Fruit fly (Drosophila melanogaster) whole organism, pupa: ENCODE results near the gene CG15390.

Experiments
- CG12605 ChIP-seq: fragments of 200-800 bp; sonication (Bioruptor generic); IDR thresholded peaks from 2 replicates; pipeline ENCODE4 v1.3.6; 2022; ENCODE audit warnings: missing biosample characterization, missing genetic modification characterization
- CG13204 ChIP-seq: fragments of 200-800 bp; sonication (Bioruptor generic); optimal IDR thresholded peaks from 2 replicates; lab custom pipeline; 2018; ENCODE audit warnings: missing biosample characterization, mild to moderate bottlenecking, missing genetic modification characterization, moderate library complexity
- CG14655 ChIP-seq: fragments of 200-800 bp; sonication (Bioruptor generic); optimal IDR thresholded peaks from 3 replicates; lab custom pipeline; 2017; ENCODE audit warnings: mild to moderate bottlenecking, missing biosample characterization, missing genetic modification reagents, missing genetic modification characterization
- CG15710 ChIP-seq: fragments of 200-800 bp; sonication (Bioruptor generic); optimal IDR thresholded peaks from 2 replicates; lab custom pipeline; 2018; ENCODE audit warnings: missing biosample characterization, mild to moderate bottlenecking, missing genetic modification characterization, moderate library complexity
- CG17806 ChIP-seq: fragments of 200-800 bp; sonication (Bioruptor generic); optimal IDR thresholded peaks from 2 replicates; lab custom pipeline; 2018; ENCODE audit warnings: missing biosample characterization, mild to moderate bottlenecking, missing genetic modification characterization, moderate library complexity
- CG32121 ChIP-seq: fragments of 200-800 bp; sonication (Bioruptor generic); IDR thresholded peaks from 2 replicates; pipeline ENCODE4 v1.3.6; 2022; ENCODE audit warnings: missing biosample characterization, missing genetic modification characterization
- CG34367 ChIP-seq: fragments of 200-800 bp; sonication (Bioruptor generic); optimal IDR thresholded peaks from 2 replicates; lab custom pipeline; 2018; ENCODE audit warnings: missing biosample characterization, mild to moderate bottlenecking, missing genetic modification characterization
- CG4496 ChIP-seq: fragments of 200-800 bp; sonication (Bioruptor generic); IDR thresholded peaks from 3 replicates; pipeline ENCODE4 v1.3.6; 2022; ENCODE audit warnings: missing biosample characterization, missing genetic modification characterization
- CG8301 ChIP-seq: fragments of 200-800 bp; sonication (Bioruptor generic); optimal IDR thresholded peaks from 2 replicates; lab custom pipeline; 2018; ENCODE audit warnings: missing biosample characterization, mild to moderate bottlenecking, missing genetic modification characterization
- D1 ChIP-seq: fragments of 200-800 bp; sonication (Bioruptor generic); optimal IDR thresholded peaks from 2 replicates; lab custom pipeline; 2018; ENCODE audit warnings: missing biosample characterization, mild to moderate bottlenecking, missing genetic modification characterization, moderate library complexity
- EcR ChIP-seq: fragments of 200-800 bp; sonication (Bioruptor generic); optimal IDR thresholded peaks from 3 replicates; lab custom pipeline; 2019; ENCODE audit warnings: missing biosample characterization, missing genetic modification characterization, mild to moderate bottlenecking, moderate library complexity, missing genetic modification reagents
- Ets98B ChIP-seq: fragments of 200-800 bp; sonication (Bioruptor generic); IDR thresholded peaks from 2 replicates; pipeline ENCODE4 v1.3.6; 2022; ENCODE audit warnings: missing biosample characterization, missing genetic modification characterization
- fd96Ca ChIP-seq: fragments of 200-800 bp; sonication (Bioruptor generic); IDR thresholded peaks from 3 replicates; pipeline ENCODE4 v1.3.6; 2022; ENCODE audit warnings: missing biosample characterization, missing genetic modification characterization

DNA sequence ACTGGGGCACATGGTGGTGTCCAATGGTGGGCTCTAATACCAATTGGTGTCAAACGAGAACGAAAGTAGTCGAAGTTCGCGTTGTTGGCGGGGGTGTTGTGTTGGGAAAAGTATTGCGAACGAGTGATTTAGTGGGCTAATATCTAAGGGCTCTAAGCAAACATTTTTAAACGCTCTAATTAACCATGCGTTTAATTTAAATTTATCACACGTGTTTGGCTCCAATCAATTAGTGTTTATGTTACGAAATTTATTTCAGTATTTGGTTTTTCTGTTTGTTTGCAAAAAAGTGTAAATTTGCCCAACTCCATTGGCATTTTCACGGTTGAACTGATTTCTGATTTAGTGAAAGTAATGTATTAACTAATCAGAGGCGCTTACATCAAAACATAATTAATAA is 45.4 kb downstream of the CG15390 start, which contains the start of gene CG34447:
- TF ChIP-seq CG13204 (GFP tag; lab: Kevin White, UChicago) (no peak), CG14655 (GFP tag; lab: Kevin White, UChicago) (no peak), CG4496 (no peak), CG17806 (tag; lab: Kevin White, UChicago) (no peak), CG8301 (no peak), Ets98B (GFP tag; lab: Robert Waterston, UW) (no peak), CG32121 (GFP tag; lab: Robert Waterston, UW) (no peak), EcR (no peak), CG12605 (GFP tag; lab: Robert Waterston, UW) (no peak), CG34367 (no peak), fd96Ca (GFP tag; lab: Robert Waterston, UW) (no peak), CG15710 (no peak), D1 (tag; lab: Kevin White, UChicago) (no peak)
